Worm (Caenorhabditis elegans) whole organism, L3 larva: ENCODE measurements around the gene F27D9.13.
A peak's percentile ranks its signal among the peaks of the same experiment; 100 is the strongest.

Source experiments
- ceh-28 ChIP-seq: fragments of 150-350 bp; optimal IDR thresholded peaks from 2 replicates; lab custom pipeline; 2014; ENCODE audit warnings: missing biosample characterization, missing genetic modification reagents, missing genetic modification characterization
- elt-3 ChIP-seq, 3 experiments: fragments of 150-350 bp in 1 of 3; sonication (generic microtip) in 2 of 3; optimal IDR thresholded peaks; 2 replicates in 2 of 3; 4 replicates in 1 of 3; lab custom pipeline; 2014 to 2017; ENCODE audit warnings: missing biosample characterization in 3 of 3, missing genetic modification characterization in 3 of 3
- nhr-12 ChIP-seq: fragments of 150-350 bp; optimal IDR thresholded peaks from 2 replicates; lab custom pipeline; 2014; ENCODE audit warnings: missing biosample characterization, missing genetic modification characterization
- nhr-237 ChIP-seq: fragments of 150-350 bp; optimal IDR thresholded peaks from 2 replicates; lab custom pipeline; 2014; ENCODE audit warnings: missing biosample characterization, missing genetic modification characterization
- nhr-43 ChIP-seq: sonication (generic microtip); optimal IDR thresholded peaks from 2 replicates; lab custom pipeline; 2016; ENCODE audit warnings: mild to moderate bottlenecking, missing genetic modification characterization, missing compliant biosample characterization; ENCODE audit not compliant: poor library complexity, severe bottlenecking
- pha-4 ChIP-seq: fragments of 150-350 bp; optimal IDR thresholded peaks from 2 replicates; lab custom pipeline; 2014; ENCODE audit warnings: missing biosample characterization, missing genetic modification reagents, missing genetic modification characterization
- snpc-4 ChIP-seq: fragments of 150-350 bp; optimal IDR thresholded peaks from 2 replicates; lab custom pipeline; 2014; ENCODE audit warnings: missing biosample characterization, missing genetic modification characterization
- ztf-11 ChIP-seq: fragments of 150-350 bp; optimal IDR thresholded peaks from 2 replicates; lab custom pipeline; 2014; ENCODE audit warnings: missing biosample characterization, missing genetic modification characterization

DNA sequence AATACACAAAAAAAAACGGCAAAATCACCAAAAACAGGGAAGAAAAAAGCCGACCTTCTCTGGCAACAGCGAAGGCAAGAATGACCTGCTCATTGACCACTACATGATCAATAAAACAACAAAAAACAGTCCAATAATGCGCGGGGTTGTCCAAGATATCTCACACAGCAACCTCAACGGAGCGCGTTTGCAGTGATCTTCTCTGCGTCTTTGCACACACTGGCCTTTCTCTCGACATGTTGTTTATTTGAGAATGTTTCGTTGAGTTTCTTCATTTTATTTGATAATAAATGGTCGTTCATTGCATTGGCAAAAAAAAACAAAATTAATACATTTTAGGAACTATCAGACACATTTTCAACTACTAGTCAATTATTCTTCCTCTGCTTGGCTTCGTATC lies 5.6 kb downstream of the F27D9.13 start:
- peak; percentile 36 for TF ChIP-seq ceh-28 (tag; lab: Kevin White, UChicago)
- TF ChIP-seq ztf-11 (tag; lab: Kevin White, UChicago), result no peak
- TF ChIP-seq snpc-4 (tag; lab: Kevin White, UChicago), result no peak
- no peak for TF ChIP-seq nhr-12 (tag; lab: Kevin White, UChicago)
- TF ChIP-seq elt-3 (tag; optimal IDR thresholded peaks at IDR 0.05; lab: Kevin White, UChicago), result no peak
- TF ChIP-seq pha-4 (tag; lab: Kevin White, UChicago), result peak; percentile 79
- no peak for TF ChIP-seq nhr-237 (tag; lab: Kevin White, UChicago)
- TF ChIP-seq nhr-43 (tag; lab: Kevin White, UChicago), result no peak
